Worm (Caenorhabditis elegans): ENCODE results near the gene sek-5.

- TF ChIP-seq jun-1 (tag; optimal IDR thresholded peaks at IDR 0.05) (no peak), nhr-111 (GFP tag; optimal IDR thresholded peaks at IDR 0.05) (no peak), unc-62 (GFP tag; optimal IDR thresholded peaks at IDR 0.05 in 1 of 2) (no peak), unc-62 (tag; optimal IDR thresholded peaks at IDR 0.05) (no peak), nhr-10 (tag; optimal IDR thresholded peaks at IDR 0.05) (no peak), dmd-6 (GFP tag; IDR thresholded peaks at IDR 0.05) (no peak), lin-39 (tag; optimal IDR thresholded peaks at IDR 0.05) (no peak), unc-39 (tag; optimal IDR thresholded peaks at IDR 0.05) (no peak), lin-38 (GFP tag; IDR thresholded peaks at IDR 0.05) (no peak), arid-1 (GFP tag; conservative IDR thresholded peaks at IDR 0.05) (no peak), nhr-11 (tag; optimal IDR thresholded peaks at IDR 0.05) (no peak)
Observed at ce11 chrX:5387629-5388028, 10.2 kb downstream of the sek-5 start.

Data from whole organism, L4 larva.